Fruit fly (Drosophila melanogaster): ENCODE data around the gene Gapdh2.
A peak's percentile ranks its signal among the peaks of the same experiment; 100 is the strongest.

Gapdh2 gene

dm6 chrX:15891606-15892345 lies 23.8 kb downstream of the Gapdh2 start, which contains the start of gene shi (continued):
- no peak for TF ChIP-seq CG30431 (GFP tag; optimal IDR thresholded peaks at IDR 0.05)
- no peak for TF ChIP-seq unpg (GFP tag; optimal IDR thresholded peaks at IDR 0.05)
- peak; percentile 48 for TF ChIP-seq CG2120 (GFP tag; optimal IDR thresholded peaks at IDR 0.05)
- no peak for TF ChIP-seq CG3726 (GFP tag; IDR thresholded peaks at IDR 0.05)
- no peak for TF ChIP-seq sr (GFP tag; IDR thresholded peaks at IDR 0.05)
- TF ChIP-seq Ssrp (tag; optimal IDR thresholded peaks at IDR 0.05) = no peak
- no peak for TF ChIP-seq H2.0 (GFP tag; IDR thresholded peaks at IDR 0.05)
- no peak for TF ChIP-seq CG1233 (GFP tag; optimal IDR thresholded peaks at IDR 0.05)
- TF ChIP-seq mld (GFP tag; IDR thresholded peaks at IDR 0.05; ENCODE audit: partially characterized antibody) = peak; percentile 96
- 0 out of 2 replicates have a peak, but pooled peaks have one; percentile 20 for TF ChIP-seq al (GFP tag; IDR thresholded peaks at IDR 0.05)
- TF ChIP-seq CG17802 (tag; optimal IDR thresholded peaks at IDR 0.05) = no peak
- TF ChIP-seq scrt (GFP tag; optimal IDR thresholded peaks at IDR 0.05) = peak; percentile 13
- no peak for TF ChIP-seq NC2β (GFP tag; optimal IDR thresholded peaks at IDR 0.05)
- TF ChIP-seq CG2875 (GFP tag; optimal IDR thresholded peaks at IDR 0.05) = no peak
- no peak for TF ChIP-seq CG10147 (GFP tag; optimal IDR thresholded peaks at IDR 0.05)
- TF ChIP-seq mam (GFP tag; optimal IDR thresholded peaks at IDR 0.05) = peak; percentile 6
- TF ChIP-seq CG11504 (tag; optimal IDR thresholded peaks at IDR 0.05) = no peak
- TF ChIP-seq Mes4 (GFP tag; optimal IDR thresholded peaks at IDR 0.05) = no peak
- peak; percentile 29; the same call in 1 of the 2 replicates for TF ChIP-seq slbo (GFP tag; IDR thresholded peaks at IDR 0.05)
- no peak for TF ChIP-seq Atf3 (GFP tag; optimal IDR thresholded peaks at IDR 0.05)
- TF ChIP-seq ATbp (GFP tag; optimal IDR thresholded peaks at IDR 0.05) = no peak
- no peak for TF ChIP-seq CG5180 (GFP tag; optimal IDR thresholded peaks at IDR 0.05)
- no peak for TF ChIP-seq yki (optimal IDR thresholded peaks at IDR 0.05)
- peak; percentile 58; the same call in 2 of the 3 replicates for TF ChIP-seq ci (GFP tag; IDR thresholded peaks at IDR 0.05)
- peak; percentile 89 for TF ChIP-seq CG2116 (GFP tag; optimal IDR thresholded peaks at IDR 0.05)
- no peak for TF ChIP-seq lov (optimal IDR thresholded peaks at IDR 0.05)
- TF ChIP-seq lov (GFP tag; IDR thresholded peaks at IDR 0.05) = no peak
- peak; percentile 96 for TF ChIP-seq unc-4 (GFP tag; IDR thresholded peaks at IDR 0.05; ENCODE audit: partially characterized antibody)
- TF ChIP-seq CG4328 (GFP tag; optimal IDR thresholded peaks at IDR 0.05) = no peak
- TF ChIP-seq CG11696 (GFP tag; IDR thresholded peaks at IDR 0.05) = no peak
- no peak for TF ChIP-seq CG7372 (GFP tag; IDR thresholded peaks at IDR 0.05)
- TF ChIP-seq CG1647 (GFP tag; optimal IDR thresholded peaks at IDR 0.05) = no peak
- TF ChIP-seq CG33213 (GFP tag; optimal IDR thresholded peaks at IDR 0.05) = peak; percentile 36
- peak; percentile 0 for TF ChIP-seq jumu (GFP tag; optimal IDR thresholded peaks at IDR 0.05)

- TF ChIP-seq CG30431 (GFP tag; optimal IDR thresholded peaks at IDR 0.05) (no peak), croc (GFP tag; conservative IDR thresholded peaks at IDR 0.05) (no peak), Sox100B (GFP tag; optimal IDR thresholded peaks at IDR 0.05) (peak; percentile 15), org-1 (GFP tag; optimal IDR thresholded peaks at IDR 0.05) (peak; percentile 25), Hmr (GFP tag; optimal IDR thresholded peaks at IDR 0.05) (no peak), CG4707 (GFP tag; optimal IDR thresholded peaks at IDR 0.05) (no peak), sisA (GFP tag; IDR thresholded peaks at IDR 0.05) (no peak), CG6765 (GFP tag; optimal IDR thresholded peaks at IDR 0.05) (peak; percentile 1), CG17359 (tag; optimal IDR thresholded peaks at IDR 0.05) (peak; percentile 33), CG17568 (GFP tag; optimal IDR thresholded peaks at IDR 0.05) (no peak), ewg (GFP tag; optimal IDR thresholded peaks at IDR 0.05) (peak; percentile 60), esg (GFP tag; conservative IDR thresholded peaks at IDR 0.05) (no peak), sens (GFP tag) (peak; percentile 66), CG3407 (GFP tag; optimal IDR thresholded peaks at IDR 0.05) (peak; percentile 39), Awh (GFP tag; IDR thresholded peaks at IDR 0.05) (no peak), Pdp1 (GFP tag; optimal IDR thresholded peaks at IDR 0.05) (peak in 1 of 2 experiments; percentile 69), CG7839 (tag; optimal IDR thresholded peaks at IDR 0.05) (no peak), crol (GFP tag; IDR thresholded peaks at IDR 0.05) (0 out of 2 replicates have a peak, but pooled peaks have one; percentile 39)
Observed at dm6 chrX:15893732-15894264, 25.9 kb downstream of the Gapdh2 start.
